Fruit fly (Drosophila melanogaster) whole organism, embryonic: Measurements from ENCODE around the gene CG13038.

Source experiments
- Ada2b ChIP-seq: fragments of 200-800 bp; sonication (Bioruptor generic); IDR thresholded peaks from 2 replicates; pipeline ENCODE4 v1.3.6; 2022; ENCODE audit warnings: missing biosample characterization, missing genetic modification characterization
- Bgb ChIP-seq: fragments of 200-800 bp; sonication (Bioruptor generic); IDR thresholded peaks from 2 replicates; pipeline ENCODE4 v1.3.6; 2022; ENCODE audit warnings: missing biosample characterization, missing genetic modification characterization; ENCODE audit not compliant: partially characterized antibody
- CG10654 ChIP-seq: fragments of 200-800 bp; sonication (Bioruptor generic); optimal IDR thresholded peaks from 2 replicates; lab custom pipeline; 2016; ENCODE audit warnings: missing biosample characterization, missing genetic modification characterization
- CG11398 ChIP-seq: fragments of 200-800 bp; sonication (Bioruptor generic); optimal IDR thresholded peaks from 2 replicates; lab custom pipeline; 2016; ENCODE audit warnings: missing biosample characterization, missing genetic modification characterization
- CG11504 ChIP-seq: fragments of 200-800 bp; sonication (Bioruptor generic); optimal IDR thresholded peaks from 3 replicates; lab custom pipeline; 2019; ENCODE audit warnings: missing biosample characterization, mild to moderate bottlenecking, missing genetic modification characterization, moderate library complexity
- CG11723 ChIP-seq: fragments of 200-800 bp; sonication (Bioruptor generic); optimal IDR thresholded peaks from 2 replicates; lab custom pipeline; 2017; ENCODE audit warnings: missing biosample characterization, mild to moderate bottlenecking, missing genetic modification characterization
- CG12219 ChIP-seq: fragments of 200-800 bp; sonication (Bioruptor generic); optimal IDR thresholded peaks from 3 replicates; lab custom pipeline; 2018; ENCODE audit warnings: missing biosample characterization, mild to moderate bottlenecking, missing genetic modification characterization
- CG12769 ChIP-seq: fragments of 200-800 bp; sonication (Bioruptor generic); optimal IDR thresholded peaks from 2 replicates; lab custom pipeline; 2019; ENCODE audit warnings: missing biosample characterization, mild to moderate bottlenecking, missing genetic modification characterization, moderate library complexity
- CG13123 ChIP-seq: fragments of 200-800 bp; sonication (Bioruptor generic); optimal IDR thresholded peaks from 2 replicates; lab custom pipeline; 2016; ENCODE audit warnings: missing biosample characterization, missing genetic modification characterization
- CG13296 ChIP-seq: fragments of 200-800 bp; sonication (Bioruptor generic); optimal IDR thresholded peaks from 3 replicates; lab custom pipeline; 2018; ENCODE audit warnings: missing biosample characterization, mild to moderate bottlenecking, missing genetic modification characterization
- CG13424 ChIP-seq: fragments of 200-800 bp; sonication (Bioruptor generic); optimal IDR thresholded peaks from 2 replicates; lab custom pipeline; 2019; ENCODE audit warnings: missing biosample characterization, mild to moderate bottlenecking, missing genetic modification characterization, moderate library complexity
- CG1529 ChIP-seq: fragments of 200-800 bp; sonication (Bioruptor generic); optimal IDR thresholded peaks from 3 replicates; lab custom pipeline; 2018; ENCODE audit warnings: missing biosample characterization, missing genetic modification characterization
- CG2120 ChIP-seq: fragments of 200-800 bp; sonication (Bioruptor generic); optimal IDR thresholded peaks from 3 replicates; lab custom pipeline; 2016; ENCODE audit warnings: missing biosample characterization, missing genetic modification characterization
- CG31441 ChIP-seq: fragments of 200-800 bp; sonication (Bioruptor generic); IDR thresholded peaks from 2 replicates; pipeline ENCODE4 v1.3.6; 2022; ENCODE audit warnings: missing biosample characterization, missing genetic modification characterization
- CG32772 ChIP-seq: fragments of 200-800 bp; sonication (Bioruptor generic); IDR thresholded peaks from 2 replicates; pipeline ENCODE4 v1.3.6; 2022; ENCODE audit warnings: missing biosample characterization, missing genetic modification characterization
- CG4282 ChIP-seq: fragments of 200-800 bp; sonication (Bioruptor generic); optimal IDR thresholded peaks from 2 replicates; lab custom pipeline; 2016; ENCODE audit warnings: missing biosample characterization, missing genetic modification characterization
- CG4820 ChIP-seq: fragments of 200-800 bp; sonication (Bioruptor generic); optimal IDR thresholded peaks from 3 replicates; lab custom pipeline; 2016; ENCODE audit warnings: missing biosample characterization, missing genetic modification characterization
- CG7745 ChIP-seq: fragments of 200-800 bp; sonication (Bioruptor generic); optimal IDR thresholded peaks from 2 replicates; lab custom pipeline; 2018; ENCODE audit warnings: missing biosample characterization, mild to moderate bottlenecking, missing genetic modification characterization, moderate library complexity
- CG8290 ChIP-seq, 3 experiments: fragments of 200-800 bp; sonication (Bioruptor generic); optimal IDR thresholded peaks; 2 replicates each; lab custom pipeline; 2016 to 2019; ENCODE audit warnings: missing biosample characterization in 3 of 3, missing genetic modification characterization in 3 of 3, mild to moderate bottlenecking in 2 of 3, moderate library complexity in 1 of 3
- CG9932 ChIP-seq: fragments of 200-800 bp; sonication (Bioruptor generic); IDR thresholded peaks from 2 replicates; pipeline ENCODE4 v1.3.6; 2022; ENCODE audit warnings: missing biosample characterization, missing genetic modification characterization
- CrebB ChIP-seq: fragments of 200-800 bp; sonication (Bioruptor generic); optimal IDR thresholded peaks from 3 replicates; lab custom pipeline; 2018; ENCODE audit warnings: missing biosample characterization, mild to moderate bottlenecking, missing genetic modification characterization
- E2f2 ChIP-seq: fragments of 200-800 bp; sonication (Bioruptor generic); IDR thresholded peaks from 2 replicates; pipeline ENCODE4 v1.3.6; 2022; ENCODE audit warnings: missing biosample characterization, missing genetic modification characterization
- Ets65A ChIP-seq: fragments of 200-800 bp; sonication (Bioruptor generic); peaks from one replicate; lab custom pipeline; 2016; ENCODE audit warnings: missing biosample characterization, missing genetic modification characterization
- HLH3B ChIP-seq: fragments of 200-800 bp; sonication (Bioruptor generic); IDR thresholded peaks from 2 replicates; pipeline ENCODE4 v1.3.6; 2022; ENCODE audit warnings: missing biosample characterization, missing genetic modification characterization
- Ptx1 ChIP-seq: fragments of 200-800 bp; sonication (Bioruptor generic); IDR thresholded peaks from 2 replicates; pipeline ENCODE4 v1.3.6; 2022; ENCODE audit warnings: missing biosample characterization, missing genetic modification characterization
- Usf ChIP-seq: fragments of 200-800 bp; sonication (Bioruptor generic); optimal IDR thresholded peaks from 2 replicates; lab custom pipeline; 2017; ENCODE audit warnings: missing genotype, missing biosample characterization, missing genetic modification characterization
- abd-A ChIP-seq: fragments of 200-800 bp; sonication (Bioruptor generic); optimal IDR thresholded peaks from 3 replicates; lab custom pipeline; 2019; ENCODE audit warnings: missing biosample characterization, mild to moderate bottlenecking, missing genetic modification characterization, moderate library complexity
- chinmo ChIP-seq: fragments of 200-800 bp; sonication (Bioruptor generic); IDR thresholded peaks from 4 replicates; pipeline ENCODE4 v1.3.6; 2022; ENCODE audit warnings: missing biosample characterization, missing genetic modification characterization; ENCODE audit not compliant: partially characterized antibody
- cwo ChIP-seq: fragments of 200-800 bp; sonication (Bioruptor generic); optimal IDR thresholded peaks from 3 replicates; lab custom pipeline; 2017; ENCODE audit warnings: missing biosample characterization, missing genetic modification characterization, mild to moderate bottlenecking, moderate library complexity, missing genetic modification reagents
- esg ChIP-seq: fragments of 200-800 bp; sonication (Bioruptor generic); conservative IDR thresholded peaks from 2 replicates; pipeline ENCODE4 v1.3.6; 2022; ENCODE audit warnings: missing biosample characterization, missing genetic modification characterization
- eve ChIP-seq, 2 experiments: fragments of >200 bp; optimal IDR thresholded peaks; 2 replicates each; lab custom pipeline; 2017; ENCODE audit warnings: missing biosample characterization in 2 of 2, missing genetic modification characterization in 2 of 2
- ewg ChIP-seq: fragments of 200-800 bp; sonication (Bioruptor generic); optimal IDR thresholded peaks from 3 replicates; lab custom pipeline; 2017; ENCODE audit warnings: mild to moderate bottlenecking, missing biosample characterization, missing genetic modification reagents, missing genetic modification characterization
- exex ChIP-seq: fragments of 200-800 bp; sonication (Bioruptor generic); optimal IDR thresholded peaks from 4 replicates; lab custom pipeline; 2018; ENCODE audit warnings: missing biosample characterization, mild to moderate bottlenecking, missing genetic modification characterization, moderate library complexity
- fd3F ChIP-seq: fragments of 200-800 bp; sonication (Bioruptor generic); optimal IDR thresholded peaks from 2 replicates; lab custom pipeline; 2018; ENCODE audit warnings: missing biosample characterization, mild to moderate bottlenecking, missing genetic modification characterization, moderate library complexity
- fd96Cb ChIP-seq: fragments of 200-800 bp; sonication (Bioruptor generic); optimal IDR thresholded peaks from 2 replicates; lab custom pipeline; 2018; ENCODE audit warnings: missing biosample characterization, mild to moderate bottlenecking, missing genetic modification characterization, moderate library complexity
- gcm ChIP-seq: fragments of 200-800 bp; sonication (Bioruptor generic); optimal IDR thresholded peaks from 2 replicates; lab custom pipeline; 2019; ENCODE audit warnings: missing biosample characterization, mild to moderate bottlenecking, missing genetic modification characterization, moderate library complexity
- hkb ChIP-seq, 2 experiments: fragments of 200-800 bp in 1 of 2; fragments of >200 bp in 1 of 2; sonication (Bioruptor generic) in 1 of 2; IDR thresholded peaks in 1 of 2; optimal IDR thresholded peaks in 1 of 2; 2 replicates each; pipeline versions ENCODE4 v1.3.6 to Lab custom; 2017 to 2022; ENCODE audit warnings: missing biosample characterization in 1 of 2, missing genetic modification characterization in 1 of 2
- jumu ChIP-seq: fragments of 200-800 bp; sonication (Bioruptor generic); optimal IDR thresholded peaks from 3 replicates; lab custom pipeline; 2016; ENCODE audit warnings: missing biosample characterization, missing genetic modification characterization
- luna ChIP-seq: fragments of 200-800 bp; sonication (Bioruptor generic); optimal IDR thresholded peaks from 2 replicates; lab custom pipeline; 2016; ENCODE audit warnings: missing biosample characterization, missing genetic modification characterization
- mld ChIP-seq: fragments of 200-800 bp; sonication (Bioruptor generic); IDR thresholded peaks from 3 replicates; pipeline ENCODE4 v1.3.6; 2022; ENCODE audit warnings: missing biosample characterization, missing genetic modification characterization; ENCODE audit not compliant: partially characterized antibody
- nom ChIP-seq: fragments of 200-800 bp; sonication (Bioruptor generic); optimal IDR thresholded peaks from 2 replicates; lab custom pipeline; 2017; ENCODE audit warnings: missing biosample characterization, missing genetic modification characterization, mild to moderate bottlenecking, moderate library complexity, missing genetic modification reagents
- p53 ChIP-seq: fragments of 200-800 bp; sonication (Bioruptor generic); optimal IDR thresholded peaks from 2 replicates; lab custom pipeline; 2016; ENCODE audit warnings: missing biosample characterization, missing genetic modification characterization
- row ChIP-seq: fragments of 200-800 bp; sonication (Bioruptor generic); IDR thresholded peaks from 3 replicates; pipeline ENCODE4 v1.3.6; 2022; ENCODE audit warnings: missing biosample characterization, missing genetic modification characterization
- run ChIP-seq: fragments of 200-800 bp; sonication (Bioruptor generic); optimal IDR thresholded peaks from 3 replicates; lab custom pipeline; 2018; ENCODE audit warnings: missing biosample characterization, mild to moderate bottlenecking, missing genetic modification characterization
- ssp ChIP-seq: fragments of 200-800 bp; sonication (Bioruptor generic); IDR thresholded peaks from 2 replicates; pipeline ENCODE4 v1.3.6; 2022; ENCODE audit warnings: missing biosample characterization, missing genetic modification characterization
- tap ChIP-seq: fragments of 200-800 bp; optimal IDR thresholded peaks from 3 replicates; lab custom pipeline; 2019; ENCODE audit warnings: missing biosample characterization, mild to moderate bottlenecking, missing genetic modification characterization, moderate library complexity
- ttk ChIP-seq: fragments of 200-800 bp; sonication (Bioruptor generic); IDR thresholded peaks from 2 replicates; pipeline ENCODE4 v2.1.2; 2022; ENCODE audit warnings: missing biosample characterization, missing genetic modification characterization
- vnd ChIP-seq: fragments of 200-800 bp; sonication (Bioruptor generic); IDR thresholded peaks from 3 replicates; pipeline ENCODE4 v1.3.6; 2022; ENCODE audit warnings: missing biosample characterization, missing genetic modification characterization; ENCODE audit not compliant: partially characterized antibody
- vvl ChIP-seq: fragments of 200-800 bp; sonication (Bioruptor generic); IDR thresholded peaks from 2 replicates; pipeline ENCODE4 v1.3.6; 2022; ENCODE audit warnings: missing biosample characterization, missing genetic modification characterization

CG13038 gene

DNA sequence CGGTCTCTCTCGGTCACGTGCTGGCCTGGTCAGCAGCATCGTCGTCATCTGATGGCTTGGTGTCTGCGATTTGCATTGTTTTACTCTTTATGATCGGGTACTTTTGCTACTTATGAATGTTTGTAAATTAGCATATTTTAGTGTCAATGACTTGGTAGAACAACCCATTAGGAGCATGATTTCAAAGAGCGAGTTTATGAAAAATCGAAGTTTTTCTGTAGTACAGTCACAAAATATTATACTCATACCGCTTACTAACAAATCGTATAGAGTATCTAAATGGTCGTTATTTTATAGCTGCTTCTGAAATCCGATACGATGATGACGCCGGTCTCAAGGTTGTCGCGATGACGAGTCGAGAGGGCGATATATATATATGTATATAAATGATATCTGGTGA, 41.4 kb downstream of the CG13038 start (continued):
- TF ChIP-seq Ada2b (GFP tag; lab: Robert Waterston, UW) (peak; percentile 20; the same call in 1 of the 2 replicates), CG11723 (no peak), nom (GFP tag; lab: Kevin White, UChicago) (peak; percentile 46), cwo (GFP tag; lab: Kevin White, UChicago) (peak; percentile 79), CG32772 (GFP tag; lab: Robert Waterston, UW) (0 out of 2 replicates have a peak, but pooled peaks have one; percentile 8), esg (peak; percentile 27; the same call in 1 of the 2 replicates), Usf (GFP tag; lab: Kevin White, UChicago) (no peak), luna (GFP tag; lab: Kevin White, UChicago) (no peak), Ets65A (GFP tag; lab: Kevin White, UChicago) (peak; percentile 29), vvl (GFP tag; lab: Robert Waterston, UW) (peak; percentile 62), CG1529 (GFP tag; lab: Kevin White, UChicago) (no peak), CG11398 (GFP tag; lab: Kevin White, UChicago) (no peak), CG11504 (tag; lab: Kevin White, UChicago) (peak; percentile 68), CG7745 (tag; lab: Kevin White, UChicago) (no peak), CG10654 (GFP tag; lab: Kevin White, UChicago) (no peak), CG12219 (GFP tag; lab: Kevin White, UChicago) (peak; percentile 14), CG9932 (GFP tag; lab: Robert Waterston, UW) (no peak), Bgb (no peak), CG31441 (0 out of 2 replicates have a peak, but pooled peaks have one; percentile 29), fd3F (GFP tag; lab: Kevin White, UChicago) (peak; percentile 7), CG2120 (no peak), CG12769 (peak; percentile 39), jumu (peak; percentile 3), ewg (GFP tag; lab: Kevin White, UChicago) (no peak), CG13123 (GFP tag; lab: Kevin White, UChicago) (no peak), tap (peak; percentile 40), ssp (GFP tag; lab: Robert Waterston, UW) (no peak), abd-A (tag; lab: Kevin White, UChicago) (peak; percentile 21), CrebB (no peak), CG13296 (GFP tag; lab: Kevin White, UChicago) (peak; percentile 23), mld (GFP tag; lab: Robert Waterston, UW) (no peak), E2f2 (GFP tag; lab: Robert Waterston, UW) (0 out of 2 replicates have a peak, but pooled peaks have one; percentile 27), Ptx1 (GFP tag; lab: Robert Waterston, UW) (peak; percentile 60; the same call in 1 of the 2 replicates), CG13424 (tag; lab: Kevin White, UChicago) (peak; percentile 54), hkb (optimal IDR thresholded peaks at IDR 0.05; lab: Kevin White, UChicago) (no peak), hkb (GFP tag; IDR thresholded peaks at IDR 0.05; lab: Robert Waterston, UW) (0 out of 2 replicates have a peak, but pooled peaks have one; percentile 22), HLH3B (GFP tag; lab: Robert Waterston, UW) (peak; percentile 34; the same call in 1 of the 2 replicates), row (GFP tag; lab: Robert Waterston, UW) (peak; percentile 66), run (tag; lab: Kevin White, UChicago) (peak; percentile 6), exex (tag; lab: Kevin White, UChicago) (no peak), gcm (peak; percentile 9), eve (GFP tag; optimal IDR thresholded peaks at IDR 0.05; lab: Kevin White, UChicago) (no peak), CG8290 (GFP tag; optimal IDR thresholded peaks at IDR 0.05; lab: Kevin White, UChicago) (no peak), CG8290 (tag; optimal IDR thresholded peaks at IDR 0.05; lab: Kevin White, UChicago) (peak in 1 of 2 experiments; percentile 46), vnd (GFP tag; lab: Robert Waterston, UW) (no peak), ttk (GFP tag; lab: Robert Waterston, UW) (0 out of 2 replicates have a peak, but pooled peaks have one; percentile 5), CG4820 (GFP tag; lab: Kevin White, UChicago) (no peak), chinmo (GFP tag; lab: Robert Waterston, UW) (0 out of 4 replicates have a peak, but pooled peaks have one; percentile 47), p53 (GFP tag; lab: Kevin White, UChicago) (no peak), fd96Cb (tag; lab: Kevin White, UChicago) (peak; percentile 19), CG4282 (GFP tag; lab: Kevin White, UChicago) (no peak)
